Fruit fly (Drosophila melanogaster) whole organism, pupa: Measurements from ENCODE around the gene CG14929.

Experiments used
- CG13204 ChIP-seq: fragments of 200-800 bp; sonication (Bioruptor generic); optimal IDR thresholded peaks from 2 replicates; lab custom pipeline; 2018; ENCODE audit warnings: missing biosample characterization, mild to moderate bottlenecking, missing genetic modification characterization, moderate library complexity
- CG8301 ChIP-seq: fragments of 200-800 bp; sonication (Bioruptor generic); optimal IDR thresholded peaks from 2 replicates; lab custom pipeline; 2018; ENCODE audit warnings: missing biosample characterization, mild to moderate bottlenecking, missing genetic modification characterization
- D1 ChIP-seq: fragments of 200-800 bp; sonication (Bioruptor generic); optimal IDR thresholded peaks from 2 replicates; lab custom pipeline; 2018; ENCODE audit warnings: missing biosample characterization, mild to moderate bottlenecking, missing genetic modification characterization, moderate library complexity
- EcR ChIP-seq: fragments of 200-800 bp; sonication (Bioruptor generic); optimal IDR thresholded peaks from 3 replicates; lab custom pipeline; 2019; ENCODE audit warnings: missing biosample characterization, missing genetic modification characterization, mild to moderate bottlenecking, moderate library complexity, missing genetic modification reagents
- Pif1A ChIP-seq: fragments of 200-800 bp; sonication (Bioruptor generic); optimal IDR thresholded peaks from 3 replicates; lab custom pipeline; 2016; ENCODE audit warnings: missing biosample characterization, missing genetic modification characterization
- rn ChIP-seq: fragments of 200-800 bp; sonication (Bioruptor generic); IDR thresholded peaks from 2 replicates; pipeline ENCODE4 v1.3.6; 2022; ENCODE audit warnings: missing biosample characterization, missing genetic modification characterization

dm6 chr2L:11535845-11536244 lies 16.2 kb downstream of the CG14929 start, which contains the start of gene CG43438:
- TF ChIP-seq CG8301 (no peak), rn (GFP tag; lab: Robert Waterston, UW) (no peak), EcR (GFP tag; lab: Kevin White, UChicago) (no peak), Pif1A (GFP tag; lab: Kevin White, UChicago) (no peak), CG13204 (GFP tag; lab: Kevin White, UChicago) (no peak), D1 (tag; lab: Kevin White, UChicago) (no peak)
